Fruit fly (Drosophila melanogaster) whole organism, embryonic: ENCODE results near the gene CG42822.

Experiments
- Aef1 ChIP-seq: fragments of 200-800 bp; sonication (Bioruptor generic); IDR thresholded peaks from 3 replicates; pipeline ENCODE4 v1.3.6; 2022; ENCODE audit warnings: missing biosample characterization, missing genetic modification characterization
- Atf3 ChIP-seq: fragments of 200-800 bp; sonication (Bioruptor generic); optimal IDR thresholded peaks from 3 replicates; lab custom pipeline; 2016; ENCODE audit warnings: missing biosample characterization, missing genetic modification characterization
- BEAF-32 ChIP-seq: fragments of 200-800 bp; sonication (Bioruptor generic); optimal IDR thresholded peaks from 3 replicates; lab custom pipeline; 2017; ENCODE audit warnings: missing biosample characterization, missing genetic modification characterization, mild to moderate bottlenecking, moderate library complexity, missing genetic modification reagents
- CG11456 ChIP-seq: fragments of 200-800 bp; sonication (Bioruptor generic); IDR thresholded peaks from 3 replicates; pipeline ENCODE4 v1.3.6; 2022; ENCODE audit warnings: missing biosample characterization, missing genetic modification characterization
- CG13287 ChIP-seq: fragments of 200-800 bp; sonication (Bioruptor generic); IDR thresholded peaks from 2 replicates; pipeline ENCODE4 v1.3.6; 2022; ENCODE audit warnings: missing biosample characterization, missing genetic modification characterization; ENCODE audit not compliant: partially characterized antibody
- CG13894 ChIP-seq: fragments of 200-800 bp; sonication (Bioruptor generic); optimal IDR thresholded peaks from 3 replicates; lab custom pipeline; 2018; ENCODE audit warnings: missing biosample characterization, mild to moderate bottlenecking, missing genetic modification characterization, moderate library complexity
- CG14965 ChIP-seq: fragments of 200-800 bp; sonication (Bioruptor generic); optimal IDR thresholded peaks from 2 replicates; lab custom pipeline; 2016; ENCODE audit warnings: missing biosample characterization, missing genetic modification characterization, borderline replicate concordance
- CG1603 ChIP-seq: fragments of 200-800 bp; sonication (Bioruptor generic); optimal IDR thresholded peaks from 2 replicates; lab custom pipeline; 2019; ENCODE audit warnings: missing biosample characterization, mild to moderate bottlenecking, missing genetic modification characterization, moderate library complexity
- CG17328 ChIP-seq: fragments of 200-800 bp; sonication (Bioruptor generic); IDR thresholded peaks from 2 replicates; pipeline ENCODE4 v1.3.6; 2022; ENCODE audit warnings: missing biosample characterization, missing genetic modification characterization
- CG18262 ChIP-seq: fragments of 200-800 bp; optimal IDR thresholded peaks from 3 replicates; lab custom pipeline; 2019; ENCODE audit warnings: missing biosample characterization, mild to moderate bottlenecking, missing genetic modification characterization, moderate library complexity
- CG2199 ChIP-seq: fragments of 200-800 bp; sonication (Bioruptor generic); IDR thresholded peaks from 3 replicates; pipeline ENCODE4 v1.3.6; 2022; ENCODE audit warnings: missing biosample characterization, missing genetic modification characterization
- CG31441 ChIP-seq: fragments of 200-800 bp; sonication (Bioruptor generic); IDR thresholded peaks from 2 replicates; pipeline ENCODE4 v1.3.6; 2022; ENCODE audit warnings: missing biosample characterization, missing genetic modification characterization
- CG32767 ChIP-seq: fragments of 200-800 bp; sonication (Bioruptor generic); IDR thresholded peaks from 2 replicates; pipeline ENCODE4 v1.3.6; 2022; ENCODE audit warnings: missing biosample characterization, missing genetic modification characterization
- CG3847 ChIP-seq: fragments of 200-800 bp; sonication (Bioruptor generic); IDR thresholded peaks from 2 replicates; pipeline ENCODE4 v1.3.6; 2022; ENCODE audit warnings: missing biosample characterization, missing genetic modification characterization
- CG4282 ChIP-seq: fragments of 200-800 bp; sonication (Bioruptor generic); optimal IDR thresholded peaks from 2 replicates; lab custom pipeline; 2016; ENCODE audit warnings: missing biosample characterization, missing genetic modification characterization
- CG4424 ChIP-seq: fragments of 200-800 bp; sonication (Bioruptor generic); optimal IDR thresholded peaks from 3 replicates; lab custom pipeline; 2016; ENCODE audit warnings: missing biosample characterization, missing genetic modification characterization
- CG7357 ChIP-seq: fragments of 200-800 bp; sonication (Bioruptor generic); IDR thresholded peaks from 3 replicates; pipeline ENCODE4 v1.3.6; 2022; ENCODE audit warnings: missing biosample characterization, missing genetic modification characterization
- CG7786 ChIP-seq: fragments of 200-800 bp; sonication (Bioruptor generic); optimal IDR thresholded peaks from 2 replicates; lab custom pipeline; 2016; ENCODE audit warnings: missing biosample characterization, missing genetic modification characterization
- CG7839 ChIP-seq: fragments of 200-800 bp; sonication (Bioruptor generic); optimal IDR thresholded peaks from 3 replicates; lab custom pipeline; 2018; ENCODE audit warnings: missing biosample characterization, mild to moderate bottlenecking, missing genetic modification characterization, moderate library complexity
- CG8924 ChIP-seq: fragments of 200-800 bp; optimal IDR thresholded peaks from 3 replicates; lab custom pipeline; 2019; ENCODE audit warnings: missing biosample characterization, mild to moderate bottlenecking, missing genetic modification characterization, moderate library complexity
- Chrac-16 ChIP-seq: fragments of 200-800 bp; sonication (Bioruptor generic); optimal IDR thresholded peaks from 3 replicates; lab custom pipeline; 2016; ENCODE audit warnings: missing biosample characterization, missing genetic modification characterization
- CrebB ChIP-seq: fragments of 200-800 bp; sonication (Bioruptor generic); optimal IDR thresholded peaks from 3 replicates; lab custom pipeline; 2018; ENCODE audit warnings: missing biosample characterization, mild to moderate bottlenecking, missing genetic modification characterization
- D ChIP-seq, 2 experiments: fragments of 200-800 bp in 1 of 2; fragments of >200 bp in 1 of 2; sonication (Bioruptor generic) in 1 of 2; optimal IDR thresholded peaks; 2 replicates in 1 of 2; 3 replicates in 1 of 2; lab custom pipeline; 2017; ENCODE audit warnings: mild to moderate bottlenecking in 1 of 2, missing biosample characterization in 1 of 2, missing genetic modification characterization in 1 of 2, missing genetic modification reagents in 1 of 2
- Eip74EF ChIP-seq, 2 experiments: fragments of 200-800 bp in 1 of 2; fragments of >200 bp in 1 of 2; sonication (Bioruptor generic) in 1 of 2; optimal IDR thresholded peaks; 2 replicates each; lab custom pipeline; 2017 to 2019; ENCODE audit warnings: missing biosample characterization in 2 of 2, missing genetic modification characterization in 2 of 2, mild to moderate bottlenecking in 1 of 2, moderate library complexity in 1 of 2
- Fer3 ChIP-seq: fragments of 200-800 bp; sonication (Bioruptor generic); optimal IDR thresholded peaks from 2 replicates; lab custom pipeline; 2018; ENCODE audit warnings: missing biosample characterization, mild to moderate bottlenecking, missing genetic modification characterization, moderate library complexity
- Lim3 ChIP-seq: fragments of 200-800 bp; sonication (Bioruptor generic); IDR thresholded peaks from 2 replicates; pipeline ENCODE4 v1.3.6; 2022; ENCODE audit warnings: missing biosample characterization, missing genetic modification characterization
- NFAT ChIP-seq: fragments of 200-800 bp; sonication (Bioruptor generic); IDR thresholded peaks from 2 replicates; pipeline ENCODE4 v1.3.6; 2022; ENCODE audit warnings: missing biosample characterization, missing genetic modification characterization
- Nf-YA ChIP-seq: fragments of 200-800 bp; sonication (Bioruptor generic); IDR thresholded peaks from 2 replicates; pipeline ENCODE4 v1.3.6; 2022; ENCODE audit warnings: missing biosample characterization, missing genetic modification characterization
- NfI ChIP-seq: fragments of 200-800 bp; sonication (Bioruptor generic); optimal IDR thresholded peaks from 3 replicates; lab custom pipeline; 2018; ENCODE audit warnings: missing biosample characterization, mild to moderate bottlenecking, missing genetic modification characterization, moderate library complexity
- Trl ChIP-seq, 3 experiments: fragments of >200 bp in 2 of 3; fragments of 200-800 bp in 1 of 3; sonication (Bioruptor generic) in 1 of 3; optimal IDR thresholded peaks; 2 replicates in 1 of 3; 3 replicates in 2 of 3; lab custom pipeline; 2016 to 2017; ENCODE audit warnings: missing biosample characterization in 1 of 3, missing genetic modification characterization in 1 of 3
- al ChIP-seq: fragments of 200-800 bp; sonication (Bioruptor generic); IDR thresholded peaks from 2 replicates; pipeline ENCODE4 v1.3.6; 2022; ENCODE audit warnings: missing biosample characterization, missing genetic modification characterization
- amos ChIP-seq: fragments of 200-800 bp; sonication (Bioruptor generic); IDR thresholded peaks from 2 replicates; pipeline ENCODE4 v1.3.6; 2022; ENCODE audit warnings: missing biosample characterization, missing genetic modification characterization; ENCODE audit not compliant: partially characterized antibody
- bcd ChIP-seq: fragments of 200-800 bp; sonication (Bioruptor generic); optimal IDR thresholded peaks from 2 replicates; lab custom pipeline; 2017; ENCODE audit warnings: missing biosample characterization, mild to moderate bottlenecking, missing genetic modification characterization
- chn ChIP-seq: fragments of 200-800 bp; sonication (Bioruptor generic); optimal IDR thresholded peaks from 2 replicates; lab custom pipeline; 2016; ENCODE audit warnings: missing biosample characterization, missing genetic modification characterization
- crol ChIP-seq: fragments of 200-800 bp; sonication (Bioruptor generic); IDR thresholded peaks from 2 replicates; pipeline ENCODE4 v1.3.6; 2022; ENCODE audit warnings: missing biosample characterization, missing genetic modification characterization
- dm ChIP-seq: fragments of 200-800 bp; sonication (Bioruptor generic); optimal IDR thresholded peaks from 3 replicates; lab custom pipeline; 2016; ENCODE audit warnings: missing biosample characterization, missing genetic modification characterization
- ems ChIP-seq: fragments of 200-800 bp; sonication (Bioruptor generic); optimal IDR thresholded peaks from 3 replicates; lab custom pipeline; 2016; ENCODE audit warnings: missing biosample characterization, missing genetic modification characterization
- gro ChIP-seq: fragments of 200-800 bp; sonication (Bioruptor generic); optimal IDR thresholded peaks from 2 replicates; lab custom pipeline; 2016; ENCODE audit warnings: missing biosample characterization, missing genetic modification characterization
- maf-S ChIP-seq: fragments of 200-800 bp; sonication (Bioruptor generic); optimal IDR thresholded peaks from 2 replicates; lab custom pipeline; 2016; ENCODE audit warnings: missing biosample characterization, missing genetic modification characterization
- nerfin-1 ChIP-seq: fragments of 200-800 bp; sonication (Bioruptor generic); optimal IDR thresholded peaks from 3 replicates; lab custom pipeline; 2019; ENCODE audit warnings: missing biosample characterization, mild to moderate bottlenecking, missing genetic modification characterization, moderate library complexity
- pb ChIP-seq: fragments of 200-800 bp; sonication (Bioruptor generic); optimal IDR thresholded peaks from 3 replicates; lab custom pipeline; 2016; ENCODE audit warnings: missing biosample characterization, missing genetic modification characterization
- pho ChIP-seq: fragments of 200-800 bp; sonication (Bioruptor generic); optimal IDR thresholded peaks from 2 replicates; lab custom pipeline; 2016; ENCODE audit warnings: missing biosample characterization, missing genetic modification characterization
- phol ChIP-seq: fragments of 200-800 bp; sonication (Bioruptor generic); optimal IDR thresholded peaks from 3 replicates; lab custom pipeline; 2018; ENCODE audit warnings: missing biosample characterization, mild to moderate bottlenecking, missing genetic modification characterization, moderate library complexity
- pros ChIP-seq: fragments of 200-800 bp; sonication (Bioruptor generic); optimal IDR thresholded peaks from 3 replicates; lab custom pipeline; 2019; ENCODE audit warnings: missing biosample characterization, mild to moderate bottlenecking, missing genetic modification characterization, moderate library complexity
- sna ChIP-seq: fragments of 200-800 bp; sonication (Bioruptor generic); IDR thresholded peaks from 2 replicates; pipeline ENCODE4 v1.3.6; 2022; ENCODE audit warnings: missing biosample characterization, missing genetic modification characterization; ENCODE audit not compliant: partially characterized antibody
- so ChIP-seq: fragments of 200-800 bp; sonication (Bioruptor generic); IDR thresholded peaks from 3 replicates; pipeline ENCODE4 v1.3.6; 2022; ENCODE audit warnings: missing biosample characterization, missing genetic modification characterization
- tio ChIP-seq: fragments of 200-800 bp; sonication (Bioruptor generic); optimal IDR thresholded peaks from 2 replicates; lab custom pipeline; 2017; ENCODE audit warnings: missing biosample characterization, missing genetic modification characterization, inconsistent platforms
- unpg ChIP-seq: fragments of 200-800 bp; sonication (Bioruptor generic); optimal IDR thresholded peaks from 3 replicates; lab custom pipeline; 2018; ENCODE audit warnings: missing biosample characterization, mild to moderate bottlenecking, missing genetic modification characterization, moderate library complexity
- vvl ChIP-seq: fragments of 200-800 bp; sonication (Bioruptor generic); IDR thresholded peaks from 2 replicates; pipeline ENCODE4 v1.3.6; 2022; ENCODE audit warnings: missing biosample characterization, missing genetic modification characterization

Gene CG42822

DNA sequence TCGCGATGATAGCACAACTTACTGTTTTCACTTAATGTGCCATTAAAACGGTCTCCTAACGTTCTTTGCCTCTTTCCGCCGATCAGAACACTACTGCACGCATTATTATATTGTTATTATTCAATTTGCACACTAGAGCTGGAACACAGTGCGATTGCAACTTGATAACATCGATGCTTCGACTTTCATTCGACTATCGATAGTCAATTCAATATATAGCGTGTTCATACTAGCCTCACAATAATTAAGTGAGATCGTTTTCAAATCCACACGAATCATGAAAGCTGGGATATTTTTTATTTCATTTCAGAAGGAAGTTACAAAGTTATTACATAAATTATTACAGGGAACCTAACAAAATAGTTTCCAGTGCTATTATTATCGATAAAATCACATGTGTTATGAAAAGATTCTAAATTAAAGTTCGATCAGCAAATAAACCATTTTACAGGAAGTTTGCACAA is 12.4 kb upstream of the CG42822 start (continued):
- TF ChIP-seq sna = peak; percentile 63; the same call in 1 of the 2 replicates
- TF ChIP-seq CG7786 (GFP tag; lab: Kevin White, UChicago) = peak; percentile 54
- TF ChIP-seq CG11456 (GFP tag; lab: Robert Waterston, UW) = peak; percentile 74
- TF ChIP-seq phol = peak; percentile 34
- TF ChIP-seq CG17328 (GFP tag; lab: Robert Waterston, UW) = 0 out of 2 replicates have a peak, but pooled peaks have one; percentile 22
- TF ChIP-seq CG7839 (tag; lab: Kevin White, UChicago) = peak; percentile 62
- TF ChIP-seq CG18262 (tag; lab: Kevin White, UChicago) = peak; percentile 28
- TF ChIP-seq CG31441 (GFP tag; lab: Robert Waterston, UW) = peak; percentile 37
- peak; percentile 49 for TF ChIP-seq unpg
- TF ChIP-seq Nf-YA (GFP tag; lab: Robert Waterston, UW) = 0 out of 2 replicates have a peak, but pooled peaks have one; percentile 28
- peak; percentile 39 for TF ChIP-seq Fer3 (tag; lab: Kevin White, UChicago)
- no peak for TF ChIP-seq Atf3
- TF ChIP-seq BEAF-32 (GFP tag; lab: Kevin White, UChicago) = peak; percentile 90
- TF ChIP-seq nerfin-1 (tag; lab: Kevin White, UChicago) = no peak
- peak; percentile 48 for TF ChIP-seq chn (GFP tag; lab: Kevin White, UChicago)
- peak; percentile 41 for TF ChIP-seq Chrac-16
- TF ChIP-seq Eip74EF (GFP tag; optimal IDR thresholded peaks at IDR 0.05; lab: Kevin White, UChicago) = no peak
- TF ChIP-seq CG14965 = no peak
- peak; percentile 21 for TF ChIP-seq dm (GFP tag; lab: Kevin White, UChicago)
- TF ChIP-seq CG13894 (tag; lab: Kevin White, UChicago) = no peak
- no peak for TF ChIP-seq pros (GFP tag; lab: Kevin White, UChicago)
- 0 out of 3 replicates have a peak, but pooled peaks have one; percentile 53 for TF ChIP-seq CG2199 (GFP tag; lab: Robert Waterston, UW)
- peak; percentile 51; the same call in 2 of the 3 replicates for TF ChIP-seq so (GFP tag; lab: Robert Waterston, UW)
- TF ChIP-seq D (optimal IDR thresholded peaks at IDR 0.05; lab: Kevin White, UChicago) = no peak
- no peak for TF ChIP-seq D (GFP tag; optimal IDR thresholded peaks at IDR 0.05; lab: Kevin White, UChicago)
- TF ChIP-seq Trl (optimal IDR thresholded peaks at IDR 0.05; lab: Kevin White, UChicago) = no peak
- peak; percentile 53 for TF ChIP-seq Trl (GFP tag; optimal IDR thresholded peaks at IDR 0.05; lab: Kevin White, UChicago)
- TF ChIP-seq tio (GFP tag; lab: Kevin White, UChicago) = peak; percentile 27
- TF ChIP-seq NfI (GFP tag; lab: Kevin White, UChicago) = peak; percentile 69
- TF ChIP-seq CrebB (tag; lab: Kevin White, UChicago) = peak; percentile 27
- TF ChIP-seq CG4282 (GFP tag; lab: Kevin White, UChicago) = peak; percentile 46
- peak; percentile 94 for TF ChIP-seq CG7357
- TF ChIP-seq crol = no peak
- peak; percentile 86 for TF ChIP-seq CG13287 (GFP tag; lab: Robert Waterston, UW)
- TF ChIP-seq bcd (GFP tag; lab: Kevin White, UChicago) = peak; percentile 47
- 0 out of 3 replicates have a peak, but pooled peaks have one; percentile 27 for TF ChIP-seq Aef1
- TF ChIP-seq CG4424 (GFP tag; lab: Kevin White, UChicago) = no peak
- peak; percentile 27 for TF ChIP-seq pb (GFP tag; lab: Kevin White, UChicago)
- TF ChIP-seq CG32767 = peak; percentile 23; the same call in 1 of the 2 replicates
- TF ChIP-seq CG8924 (tag; lab: Kevin White, UChicago) = peak; percentile 66
- TF ChIP-seq ems (GFP tag; lab: Kevin White, UChicago) = no peak
- TF ChIP-seq gro = peak; percentile 51
- no peak for TF ChIP-seq Lim3 (GFP tag; lab: Robert Waterston, UW)
- peak; percentile 71 for TF ChIP-seq pho (GFP tag; lab: Kevin White, UChicago)
- peak; percentile 43; the same call in 1 of the 2 replicates for TF ChIP-seq NFAT (GFP tag; lab: Robert Waterston, UW)
- peak; percentile 89 for TF ChIP-seq amos (GFP tag; lab: Robert Waterston, UW)
- peak; percentile 40 for TF ChIP-seq CG3847
- peak; percentile 80 for TF ChIP-seq vvl (GFP tag; lab: Robert Waterston, UW)
- TF ChIP-seq maf-S (GFP tag; lab: Kevin White, UChicago) = peak; percentile 56
- TF ChIP-seq CG1603 (tag; lab: Kevin White, UChicago) = peak; percentile 81
- peak; percentile 62; the same call in 1 of the 2 replicates for TF ChIP-seq al (GFP tag; lab: Robert Waterston, UW)
